Worm (Caenorhabditis elegans): ENCODE results near the gene let-19.

ce11 chrII:8761739-8762138 lies 9.0 kb upstream of the let-19 start:
- TF ChIP-seq him-1 (tag; optimal IDR thresholded peaks at IDR 0.05) (no peak), W03F9.2 (tag; optimal IDR thresholded peaks at IDR 0.05) (no peak)
